Fruit fly (Drosophila melanogaster): ENCODE measurements around the gene mRpL2.

DNA sequence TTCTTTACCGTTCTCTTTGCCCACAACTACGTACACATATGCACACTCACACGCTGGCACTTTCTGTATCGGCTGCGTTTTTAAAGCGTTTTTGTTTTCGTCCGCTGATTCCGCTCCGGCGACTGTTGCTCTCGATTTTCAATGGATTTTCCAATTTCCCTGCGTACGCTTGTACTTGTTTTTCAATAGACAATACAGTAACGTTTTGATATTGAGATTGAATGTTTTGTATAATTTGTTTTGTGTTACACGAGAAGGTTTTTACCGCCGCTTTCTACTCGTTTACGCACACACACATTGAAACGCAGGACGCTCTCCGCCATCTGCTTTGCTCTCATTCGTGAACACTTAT is 28.1 kb upstream of the mRpL2 start:
- TF ChIP-seq h (optimal IDR thresholded peaks at IDR 0.05) (no peak), insv (optimal IDR thresholded peaks at IDR 0.05) (no peak), psq (optimal IDR thresholded peaks at IDR 0.05) (no peak)

Data from Kc167 (cell line).